Fruit fly (Drosophila melanogaster) whole organism, embryonic: ENCODE data around the gene CG8119.
A peak's percentile ranks its signal among the peaks of the same experiment; 100 is the strongest.

Source experiments
- Abd-B ChIP-seq: fragments of 200-800 bp; sonication (Bioruptor generic); optimal IDR thresholded peaks from 2 replicates; lab custom pipeline; 2018; ENCODE audit warnings: missing biosample characterization, mild to moderate bottlenecking, missing genetic modification characterization, moderate library complexity
- Adf1 ChIP-seq: fragments of 200-800 bp; sonication (Bioruptor generic); IDR thresholded peaks from 2 replicates; pipeline ENCODE4 v1.3.6; 2022; ENCODE audit warnings: missing biosample characterization, missing genetic modification characterization
- BEAF-32 ChIP-seq: fragments of 200-800 bp; sonication (Bioruptor generic); optimal IDR thresholded peaks from 3 replicates; lab custom pipeline; 2017; ENCODE audit warnings: missing biosample characterization, missing genetic modification characterization, mild to moderate bottlenecking, moderate library complexity, missing genetic modification reagents
- CG11560 ChIP-seq: fragments of 200-800 bp; sonication (Bioruptor generic); IDR thresholded peaks from 3 replicates; pipeline ENCODE4 v1.3.6; 2022; ENCODE audit warnings: missing biosample characterization, missing genetic modification characterization
- CG1233 ChIP-seq: fragments of 200-800 bp; sonication (Bioruptor generic); optimal IDR thresholded peaks from 4 replicates; lab custom pipeline; 2018; ENCODE audit warnings: missing biosample characterization, mild to moderate bottlenecking, missing genetic modification characterization
- CG12391 ChIP-seq: fragments of 200-800 bp; sonication (Bioruptor generic); optimal IDR thresholded peaks from 3 replicates; lab custom pipeline; 2018; ENCODE audit warnings: missing biosample characterization, mild to moderate bottlenecking, missing genetic modification characterization, moderate library complexity
- CG12659 ChIP-seq: fragments of 200-800 bp; sonication (Bioruptor generic); optimal IDR thresholded peaks from 3 replicates; lab custom pipeline; 2017; ENCODE audit warnings: mild to moderate bottlenecking, missing biosample characterization, missing genetic modification reagents, missing genetic modification characterization
- CG13287 ChIP-seq: fragments of 200-800 bp; sonication (Bioruptor generic); IDR thresholded peaks from 2 replicates; pipeline ENCODE4 v1.3.6; 2022; ENCODE audit warnings: missing biosample characterization, missing genetic modification characterization; ENCODE audit not compliant: partially characterized antibody
- CG13624 ChIP-seq: fragments of 200-800 bp; sonication (Bioruptor generic); optimal IDR thresholded peaks from 2 replicates; lab custom pipeline; 2016; ENCODE audit warnings: missing biosample characterization, missing genetic modification characterization
- CG14710 ChIP-seq: fragments of 200-800 bp; sonication (Bioruptor generic); optimal IDR thresholded peaks from 3 replicates; lab custom pipeline; 2019; ENCODE audit warnings: missing biosample characterization, mild to moderate bottlenecking, missing genetic modification characterization, moderate library complexity
- CG14860 ChIP-seq: fragments of 200-800 bp; sonication (Bioruptor generic); IDR thresholded peaks from 3 replicates; pipeline ENCODE4 v1.3.6; 2022; ENCODE audit warnings: missing biosample characterization, missing genetic modification characterization; ENCODE audit not compliant: partially characterized antibody
- CG15514 ChIP-seq: fragments of 200-800 bp; sonication (Bioruptor generic); optimal IDR thresholded peaks from 3 replicates; lab custom pipeline; 2017; ENCODE audit warnings: missing biosample characterization, missing genetic modification characterization, mild to moderate bottlenecking, moderate library complexity, missing genetic modification reagents
- CG16813 ChIP-seq: fragments of 200-800 bp; sonication (Bioruptor generic); IDR thresholded peaks from 3 replicates; pipeline ENCODE4 v1.3.6; 2022; ENCODE audit warnings: missing biosample characterization, missing genetic modification characterization; ENCODE audit not compliant: partially characterized antibody
- CG2120 ChIP-seq: fragments of 200-800 bp; sonication (Bioruptor generic); optimal IDR thresholded peaks from 3 replicates; lab custom pipeline; 2016; ENCODE audit warnings: missing biosample characterization, missing genetic modification characterization
- CG2129 ChIP-seq: fragments of 200-800 bp; sonication (Bioruptor generic); IDR thresholded peaks from 2 replicates; pipeline ENCODE4 v1.3.6; 2022; ENCODE audit warnings: missing biosample characterization, missing genetic modification characterization; ENCODE audit not compliant: partially characterized antibody
- CG2712 ChIP-seq: fragments of 200-800 bp; optimal IDR thresholded peaks from 3 replicates; lab custom pipeline; 2019; ENCODE audit warnings: missing biosample characterization, mild to moderate bottlenecking, missing genetic modification characterization, moderate library complexity
- CG33557 ChIP-seq: fragments of 200-800 bp; sonication (Bioruptor generic); optimal IDR thresholded peaks from 2 replicates; lab custom pipeline; 2019; ENCODE audit warnings: missing biosample characterization, mild to moderate bottlenecking, missing genetic modification characterization, moderate library complexity
- CG3847 ChIP-seq: fragments of 200-800 bp; sonication (Bioruptor generic); IDR thresholded peaks from 2 replicates; pipeline ENCODE4 v1.3.6; 2022; ENCODE audit warnings: missing biosample characterization, missing genetic modification characterization
- CG3995 ChIP-seq: fragments of 200-800 bp; sonication (Bioruptor generic); optimal IDR thresholded peaks from 3 replicates; lab custom pipeline; 2016; ENCODE audit warnings: missing biosample characterization, missing genetic modification characterization
- CG8359 ChIP-seq: fragments of 200-800 bp; sonication (Bioruptor generic); optimal IDR thresholded peaks from 2 replicates; lab custom pipeline; 2017; ENCODE audit warnings: missing biosample characterization, mild to moderate bottlenecking, missing genetic modification characterization, borderline replicate concordance
- Doc3 ChIP-seq: fragments of 200-800 bp; sonication (Bioruptor generic); IDR thresholded peaks from 3 replicates; pipeline ENCODE4 v1.3.6; 2022; ENCODE audit warnings: missing biosample characterization, missing genetic modification characterization; ENCODE audit not compliant: partially characterized antibody
- Dref ChIP-seq: fragments of 200-800 bp; sonication (Bioruptor generic); IDR thresholded peaks from 2 replicates; pipeline ENCODE4 v1.3.6; 2022; ENCODE audit warnings: missing biosample characterization, missing genetic modification characterization
- H2.0 ChIP-seq: fragments of 200-800 bp; sonication (Bioruptor generic); IDR thresholded peaks from 2 replicates; pipeline ENCODE4 v1.3.6; 2022; ENCODE audit warnings: missing biosample characterization, missing genetic modification characterization
- Neu2 ChIP-seq: fragments of 200-800 bp; sonication (Bioruptor generic); optimal IDR thresholded peaks from 3 replicates; lab custom pipeline; 2016; ENCODE audit warnings: missing biosample characterization, missing genetic modification characterization, borderline replicate concordance
- Rfx ChIP-seq: fragments of 200-800 bp; sonication (Bioruptor generic); IDR thresholded peaks from 2 replicates; pipeline ENCODE4 v1.3.6; 2022; ENCODE audit warnings: missing biosample characterization, missing genetic modification characterization
- Rx ChIP-seq: fragments of 200-800 bp; sonication (Bioruptor generic); IDR thresholded peaks from 2 replicates; pipeline ENCODE4 v1.3.6; 2022; ENCODE audit warnings: missing biosample characterization, missing genetic modification characterization
- Scr ChIP-seq: fragments of 200-800 bp; sonication (Bioruptor generic); IDR thresholded peaks from 2 replicates; pipeline ENCODE4 v1.3.6; 2022; ENCODE audit warnings: missing biosample characterization, missing genetic modification characterization; ENCODE audit not compliant: partially characterized antibody
- Side ChIP-seq: fragments of 200-800 bp; sonication (Bioruptor generic); optimal IDR thresholded peaks from 2 replicates; lab custom pipeline; 2016; ENCODE audit warnings: missing biosample characterization, missing genetic modification characterization
- ato ChIP-seq: fragments of 200-800 bp; sonication (Bioruptor generic); IDR thresholded peaks from 2 replicates; pipeline ENCODE4 v1.3.6; 2022; ENCODE audit warnings: missing biosample characterization, missing genetic modification characterization; ENCODE audit not compliant: partially characterized antibody
- bbx ChIP-seq: fragments of 200-800 bp; sonication (Bioruptor generic); IDR thresholded peaks from 2 replicates; pipeline ENCODE4 v1.3.6; 2022; ENCODE audit warnings: missing biosample characterization, missing genetic modification characterization; ENCODE audit not compliant: partially characterized antibody
- dmrt99B ChIP-seq: fragments of 200-800 bp; sonication (Bioruptor generic); optimal IDR thresholded peaks from 2 replicates; lab custom pipeline; 2018; ENCODE audit warnings: missing biosample characterization, mild to moderate bottlenecking, missing genetic modification characterization, moderate library complexity
- dpn ChIP-seq, 2 experiments: fragments of 200-800 bp; sonication (Bioruptor generic); optimal IDR thresholded peaks; 3 replicates each; lab custom pipeline; 2016; ENCODE audit warnings: missing biosample characterization in 2 of 2, missing genetic modification characterization in 2 of 2
- gfzf ChIP-seq: fragments of 200-800 bp; sonication (Bioruptor generic); optimal IDR thresholded peaks from 2 replicates; lab custom pipeline; 2016; ENCODE audit warnings: missing biosample characterization, mild to moderate bottlenecking, missing genetic modification characterization, moderate library complexity
- gro ChIP-seq: fragments of 200-800 bp; sonication (Bioruptor generic); optimal IDR thresholded peaks from 2 replicates; lab custom pipeline; 2016; ENCODE audit warnings: missing biosample characterization, missing genetic modification characterization
- inv ChIP-seq: fragments of 200-800 bp; sonication (Bioruptor generic); IDR thresholded peaks from 2 replicates; pipeline ENCODE4 v1.3.6; 2022; ENCODE audit warnings: missing biosample characterization, missing genetic modification characterization; ENCODE audit not compliant: partially characterized antibody
- knrl ChIP-seq: fragments of 200-800 bp; sonication (Bioruptor generic); IDR thresholded peaks from 3 replicates; pipeline ENCODE4 v1.3.6; 2022; ENCODE audit warnings: missing biosample characterization, missing genetic modification characterization; ENCODE audit not compliant: partially characterized antibody
- lilli ChIP-seq: fragments of 200-800 bp; sonication (Bioruptor generic); optimal IDR thresholded peaks from 3 replicates; lab custom pipeline; 2016; ENCODE audit warnings: missing biosample characterization, missing genetic modification characterization
- mam ChIP-seq: fragments of 200-800 bp; sonication (Bioruptor generic); optimal IDR thresholded peaks from 3 replicates; lab custom pipeline; 2016; ENCODE audit warnings: missing biosample characterization, missing genetic modification characterization
- nerfin-1 ChIP-seq: fragments of 200-800 bp; sonication (Bioruptor generic); optimal IDR thresholded peaks from 3 replicates; lab custom pipeline; 2019; ENCODE audit warnings: missing biosample characterization, mild to moderate bottlenecking, missing genetic modification characterization, moderate library complexity
- nerfin-2 ChIP-seq: fragments of 200-800 bp; sonication (Bioruptor generic); IDR thresholded peaks from 2 replicates; pipeline ENCODE4 v1.3.6; 2022; ENCODE audit warnings: missing biosample characterization, missing genetic modification characterization; ENCODE audit not compliant: partially characterized antibody
- nmo ChIP-seq: fragments of 200-800 bp; sonication (Bioruptor generic); optimal IDR thresholded peaks from 2 replicates; lab custom pipeline; 2018; ENCODE audit warnings: missing biosample characterization, mild to moderate bottlenecking, missing genetic modification characterization, moderate library complexity
- pho ChIP-seq: fragments of 200-800 bp; sonication (Bioruptor generic); optimal IDR thresholded peaks from 2 replicates; lab custom pipeline; 2016; ENCODE audit warnings: missing biosample characterization, missing genetic modification characterization
- salm ChIP-seq: fragments of 200-800 bp; sonication (Bioruptor generic); optimal IDR thresholded peaks from 2 replicates; lab custom pipeline; 2018; ENCODE audit warnings: missing biosample characterization, mild to moderate bottlenecking, missing genetic modification characterization
- sna ChIP-seq: fragments of 200-800 bp; sonication (Bioruptor generic); IDR thresholded peaks from 2 replicates; pipeline ENCODE4 v1.3.6; 2022; ENCODE audit warnings: missing biosample characterization, missing genetic modification characterization; ENCODE audit not compliant: partially characterized antibody
- sob ChIP-seq: fragments of 200-800 bp; sonication (Bioruptor generic); IDR thresholded peaks from 2 replicates; pipeline ENCODE4 v1.3.6; 2022; ENCODE audit warnings: missing biosample characterization, missing genetic modification characterization
- ssp ChIP-seq: fragments of 200-800 bp; sonication (Bioruptor generic); IDR thresholded peaks from 2 replicates; pipeline ENCODE4 v1.3.6; 2022; ENCODE audit warnings: missing biosample characterization, missing genetic modification characterization
- unc-4 ChIP-seq: fragments of 200-800 bp; sonication (Bioruptor generic); IDR thresholded peaks from 2 replicates; pipeline ENCODE4 v1.3.6; 2022; ENCODE audit warnings: missing biosample characterization, missing genetic modification characterization; ENCODE audit not compliant: partially characterized antibody
- vvl ChIP-seq: fragments of 200-800 bp; sonication (Bioruptor generic); IDR thresholded peaks from 2 replicates; pipeline ENCODE4 v1.3.6; 2022; ENCODE audit warnings: missing biosample characterization, missing genetic modification characterization

Gene CG8119

DNA sequence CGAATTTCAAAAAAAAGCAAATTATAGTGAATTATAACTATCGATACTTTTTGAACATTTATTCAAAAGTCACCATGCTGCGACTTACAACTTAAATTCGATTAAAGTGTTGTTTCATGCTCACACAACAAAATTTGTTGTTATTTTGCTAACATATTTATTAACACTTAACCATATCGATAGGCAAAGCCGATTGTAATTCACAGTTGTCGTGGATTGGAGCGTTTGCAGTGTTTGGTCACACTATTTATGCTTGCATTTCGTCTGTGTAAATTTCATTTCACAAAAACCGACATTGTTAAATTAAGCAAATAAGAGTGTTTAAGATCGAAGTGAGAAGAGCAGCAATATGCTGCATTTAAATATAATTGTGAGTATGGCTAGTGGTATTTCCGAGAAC, 50.0 kb downstream of the CG8119 start, which contains the start of gene HUWE1 (continued):
- peak; percentile 47 for TF ChIP-seq lilli
- peak; percentile 28 for TF ChIP-seq gro (GFP tag; lab: Kevin White, UChicago)
- TF ChIP-seq CG13624 (GFP tag; lab: Kevin White, UChicago), result peak; percentile 40
- peak; percentile 82 for TF ChIP-seq knrl (GFP tag; lab: Robert Waterston, UW)
- TF ChIP-seq Doc3 (GFP tag; lab: Robert Waterston, UW), result peak; percentile 71
- peak; percentile 19 for TF ChIP-seq pho
- peak; percentile 89 for TF ChIP-seq CG13287 (GFP tag; lab: Robert Waterston, UW)
- TF ChIP-seq Rx (GFP tag; lab: Robert Waterston, UW), result no peak
- TF ChIP-seq CG16813 (GFP tag; lab: Robert Waterston, UW), result peak; percentile 83
- TF ChIP-seq CG1233, result no peak
- peak; percentile 73 for TF ChIP-seq CG12659 (GFP tag; lab: Kevin White, UChicago)
- TF ChIP-seq unc-4 (GFP tag; lab: Robert Waterston, UW), result peak; percentile 86
- TF ChIP-seq gfzf (GFP tag; lab: Kevin White, UChicago), result peak; percentile 86
- no peak for TF ChIP-seq Side (GFP tag; lab: Kevin White, UChicago)
- TF ChIP-seq Rfx, result peak; percentile 58
- TF ChIP-seq nerfin-1 (tag; lab: Kevin White, UChicago), result peak; percentile 1
- TF ChIP-seq Neu2 (GFP tag; lab: Kevin White, UChicago), result peak; percentile 77
- TF ChIP-seq Abd-B (GFP tag; lab: Kevin White, UChicago), result peak; percentile 34
- peak; percentile 60 for TF ChIP-seq CG14860
- TF ChIP-seq H2.0 (GFP tag; lab: Robert Waterston, UW), result no peak
- peak; percentile 93 for TF ChIP-seq CG14710 (tag; lab: Kevin White, UChicago)
- TF ChIP-seq bbx (GFP tag; lab: Robert Waterston, UW), result peak; percentile 83
- TF ChIP-seq dpn (GFP tag; optimal IDR thresholded peaks at IDR 0.05; lab: Kevin White, UChicago), result peak in 1 of 2 experiments; percentile 4
- TF ChIP-seq CG2129 (GFP tag; lab: Robert Waterston, UW), result peak; percentile 53; the same call in 1 of the 2 replicates
- peak; percentile 70 for TF ChIP-seq CG15514
- TF ChIP-seq BEAF-32 (GFP tag; lab: Kevin White, UChicago), result peak; percentile 90
- 0 out of 2 replicates have a peak, but pooled peaks have one; percentile 18 for TF ChIP-seq ssp (GFP tag; lab: Robert Waterston, UW)
- peak; percentile 83 for TF ChIP-seq Scr
- peak; percentile 5 for TF ChIP-seq CG33557 (GFP tag; lab: Kevin White, UChicago)
- 0 out of 2 replicates have a peak, but pooled peaks have one; percentile 5 for TF ChIP-seq vvl
- peak; percentile 44 for TF ChIP-seq sna
- peak; percentile 61; the same call in 1 of the 2 replicates for TF ChIP-seq ato (GFP tag; lab: Robert Waterston, UW)
- TF ChIP-seq sob (GFP tag; lab: Robert Waterston, UW), result peak; percentile 45; the same call in 1 of the 2 replicates
- peak; percentile 2 for TF ChIP-seq salm (tag; lab: Kevin White, UChicago)
- peak; percentile 68 for TF ChIP-seq nmo (GFP tag; lab: Kevin White, UChicago)
- peak; percentile 49; the same call in 1 of the 3 replicates for TF ChIP-seq CG11560 (tag; lab: Robert Waterston, UW)
- peak; percentile 37 for TF ChIP-seq CG12391
- TF ChIP-seq inv (GFP tag; lab: Robert Waterston, UW), result peak; percentile 72
- peak; percentile 98 for TF ChIP-seq CG3995 (GFP tag; lab: Kevin White, UChicago)
- TF ChIP-seq CG3847 (GFP tag; lab: Robert Waterston, UW), result peak; percentile 59
- no peak for TF ChIP-seq Adf1
- TF ChIP-seq mam (GFP tag; lab: Kevin White, UChicago), result peak; percentile 30
- peak; percentile 63 for TF ChIP-seq CG2120
- TF ChIP-seq CG8359 (GFP tag; lab: Kevin White, UChicago), result no peak
- TF ChIP-seq CG2712 (tag; lab: Kevin White, UChicago), result peak; percentile 75
- peak; percentile 82 for TF ChIP-seq Dref (GFP tag; lab: Robert Waterston, UW)
- no peak for TF ChIP-seq dmrt99B
- peak; percentile 57 for TF ChIP-seq nerfin-2 (GFP tag; lab: Robert Waterston, UW)
